Worm (Caenorhabditis elegans) whole organism, early embryonic: ENCODE data around the gene arrd-16.

ENCODE experiments used
- aly-1 ChIP-seq: sonication (generic microtip); optimal IDR thresholded peaks from 2 replicates; lab custom pipeline; 2016; ENCODE audit warnings: missing genetic modification characterization, missing compliant biosample characterization
- ama-1 ChIP-seq: fragments of 150-350 bp; optimal IDR thresholded peaks from 2 replicates; lab custom pipeline; 2014
- ceh-36 ChIP-seq: sonication (generic microtip); optimal IDR thresholded peaks from 2 replicates; lab custom pipeline; 2016; ENCODE audit warnings: missing genetic modification characterization, inconsistent platforms, missing compliant biosample characterization
- ets-7 ChIP-seq: sonication (generic microtip); optimal IDR thresholded peaks from 2 replicates; lab custom pipeline; 2016; ENCODE audit warnings: missing genotype, missing genetic modification characterization, missing compliant biosample characterization
- hmbx-1 ChIP-seq: sonication (generic microtip); optimal IDR thresholded peaks from 2 replicates; lab custom pipeline; 2016; ENCODE audit warnings: mild to moderate bottlenecking, missing genetic modification characterization, missing compliant biosample characterization
- hnd-1 ChIP-seq: sonication (generic microtip); optimal IDR thresholded peaks from 2 replicates; lab custom pipeline; 2016; ENCODE audit warnings: missing genetic modification characterization, missing compliant biosample characterization

ce11 chrIII:12499245-12499644 lies 14.7 kb downstream of the arrd-16 start, which contains the start of gene sql-1:
- TF ChIP-seq ama-1 (lab: Kevin White, UChicago) (no peak), hmbx-1 (tag; lab: Kevin White, UChicago) (no peak), aly-1 (no peak), hnd-1 (tag; lab: Kevin White, UChicago) (no peak), ceh-36 (tag; lab: Kevin White, UChicago) (no peak), ets-7 (tag; lab: Kevin White, UChicago) (no peak)
